Fruit fly (Drosophila melanogaster): ENCODE measurements around the gene CG12729.

The CG12729 gene

DNA sequence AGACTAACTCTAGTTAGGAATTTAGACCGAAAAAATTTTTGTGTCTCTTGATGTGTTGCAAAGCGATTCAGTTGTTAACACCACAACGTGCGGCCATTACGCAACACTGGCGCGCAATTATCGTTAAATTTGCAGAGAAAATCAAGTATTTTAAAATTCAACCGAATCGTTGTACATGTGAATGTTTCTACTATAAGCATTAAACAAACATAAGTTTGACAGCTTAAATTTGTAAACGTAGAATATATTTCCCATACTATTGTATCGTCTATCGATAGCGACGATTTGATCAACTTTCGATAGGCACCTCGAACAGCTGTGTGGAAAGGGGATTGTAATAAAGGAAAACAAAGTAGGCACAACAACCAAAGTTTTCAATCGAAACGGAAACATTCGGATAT, 34.5 kb downstream of the CG12729 start, which contains the start of the genes Usp30 and CG16721 (continued):
- no peak for TF ChIP-seq nau (GFP tag; optimal IDR thresholded peaks at IDR 0.05)
- TF ChIP-seq wek (GFP tag; optimal IDR thresholded peaks at IDR 0.05): no peak
- peak; percentile 62 for TF ChIP-seq CG12659 (GFP tag; optimal IDR thresholded peaks at IDR 0.05)
- no peak for TF ChIP-seq CG17802 (tag; optimal IDR thresholded peaks at IDR 0.05)
- TF ChIP-seq GATAe (GFP tag; conservative IDR thresholded peaks at IDR 0.05): no peak
- no peak for TF ChIP-seq Atf3 (GFP tag; optimal IDR thresholded peaks at IDR 0.05)
- peak; percentile 60 for TF ChIP-seq CG14710 (tag; optimal IDR thresholded peaks at IDR 0.05)
- TF ChIP-seq CG11085 (GFP tag; IDR thresholded peaks at IDR 0.05): no peak
- TF ChIP-seq Hr3 (GFP tag; optimal IDR thresholded peaks at IDR 0.05): no peak
- no peak for TF ChIP-seq Mes4 (GFP tag; optimal IDR thresholded peaks at IDR 0.05)
- no peak for TF ChIP-seq kah (GFP tag; optimal IDR thresholded peaks at IDR 0.05)
- TF ChIP-seq Adf1 (GFP tag; IDR thresholded peaks at IDR 0.05): no peak
- peak; percentile 74 for TF ChIP-seq Ets97D (GFP tag; optimal IDR thresholded peaks at IDR 0.05)
- TF ChIP-seq dati (GFP tag; IDR thresholded peaks at IDR 0.05): no peak
- TF ChIP-seq dmrt99B (tag; optimal IDR thresholded peaks at IDR 0.05): no peak
- no peak for TF ChIP-seq H15 (GFP tag; IDR thresholded peaks at IDR 0.05)
- TF ChIP-seq cato (GFP tag; optimal IDR thresholded peaks at IDR 0.05; ENCODE audit: borderline replicate concordance): no peak
- TF ChIP-seq CG34224 (GFP tag; IDR thresholded peaks at IDR 0.05; ENCODE audit: partially characterized antibody): peak; percentile 87
- no peak for TF ChIP-seq CG15696 (tag; optimal IDR thresholded peaks at IDR 0.05)
- no peak for TF ChIP-seq Blimp-1 (GFP tag; optimal IDR thresholded peaks at IDR 0.05)
- 0 out of 2 replicates have a peak, but pooled peaks have one; percentile 28 for TF ChIP-seq CG32532 (GFP tag; IDR thresholded peaks at IDR 0.05)
- TF ChIP-seq CG13624 (GFP tag; optimal IDR thresholded peaks at IDR 0.05): peak; percentile 28
- TF ChIP-seq Ptx1 (GFP tag; IDR thresholded peaks at IDR 0.05): no peak
- peak; percentile 45 for TF ChIP-seq slbo (GFP tag; IDR thresholded peaks at IDR 0.05)
- TF ChIP-seq CG6683 (GFP tag; optimal IDR thresholded peaks at IDR 0.05): no peak
- no peak for TF ChIP-seq CG11504 (tag; optimal IDR thresholded peaks at IDR 0.05)
- peak; percentile 2 for TF ChIP-seq YL-1 (GFP tag; optimal IDR thresholded peaks at IDR 0.05)
- no peak for TF ChIP-seq ap (GFP tag; IDR thresholded peaks at IDR 0.05)
- no peak for TF ChIP-seq CG6689 (GFP tag; IDR thresholded peaks at IDR 0.05)
- peak; percentile 56 for TF ChIP-seq NfI (GFP tag; optimal IDR thresholded peaks at IDR 0.05)
- no peak for TF ChIP-seq CG4854 (GFP tag; optimal IDR thresholded peaks at IDR 0.05)
- no peak for TF ChIP-seq CG6654 (GFP tag; optimal IDR thresholded peaks at IDR 0.05)
- TF ChIP-seq CG7372 (GFP tag; IDR thresholded peaks at IDR 0.05): no peak
- no peak for TF ChIP-seq NC2α (GFP tag; optimal IDR thresholded peaks at IDR 0.05)
- TF ChIP-seq tna (GFP tag; IDR thresholded peaks at IDR 0.05; ENCODE audit: partially characterized antibody): peak; percentile 66; the same call in 1 of the 2 replicates
- TF ChIP-seq CG17328 (GFP tag; IDR thresholded peaks at IDR 0.05): peak; percentile 24; the same call in 1 of the 2 replicates
- TF ChIP-seq br (optimal IDR thresholded peaks at IDR 0.05): no peak
- peak; percentile 37 for TF ChIP-seq pb (GFP tag; optimal IDR thresholded peaks at IDR 0.05)
- no peak for TF ChIP-seq Neu2 (GFP tag; optimal IDR thresholded peaks at IDR 0.05; ENCODE audit: borderline replicate concordance)
- peak; percentile 21 for TF ChIP-seq CG33557 (GFP tag; optimal IDR thresholded peaks at IDR 0.05)
- TF ChIP-seq CG17829 (tag; optimal IDR thresholded peaks at IDR 0.05): peak; percentile 18
- TF ChIP-seq odd (GFP tag; optimal IDR thresholded peaks at IDR 0.05): no peak
- peak; percentile 74 for TF ChIP-seq vvl (GFP tag; IDR thresholded peaks at IDR 0.05)
- TF ChIP-seq CG2199 (GFP tag; IDR thresholded peaks at IDR 0.05): no peak
- TF ChIP-seq Hsf (GFP tag; optimal IDR thresholded peaks at IDR 0.05): peak; percentile 22
- TF ChIP-seq CG3995 (GFP tag; optimal IDR thresholded peaks at IDR 0.05): peak; percentile 20
- TF ChIP-seq emc (GFP tag; optimal IDR thresholded peaks at IDR 0.05): no peak
- no peak for TF ChIP-seq fd102C (GFP tag; optimal IDR thresholded peaks at IDR 0.05)
- TF ChIP-seq CG14965 (GFP tag; optimal IDR thresholded peaks at IDR 0.05; ENCODE audit: borderline replicate concordance): no peak
- no peak for TF ChIP-seq seq (GFP tag; IDR thresholded peaks at IDR 0.05)
- peak; percentile 76 for TF ChIP-seq trem (tag; optimal IDR thresholded peaks at IDR 0.05)
- no peak for TF ChIP-seq sim (GFP tag; IDR thresholded peaks at IDR 0.05)
